Worm (Caenorhabditis elegans) whole organism, early embryonic: ENCODE data around the gene srx-105.

ENCODE experiments used
- F13C5.2 ChIP-seq: sonication (generic microtip); optimal IDR thresholded peaks from 2 replicates; lab custom pipeline; 2017; ENCODE audit warnings: mild to moderate bottlenecking, missing genetic modification characterization, inconsistent platforms, missing compliant biosample characterization
- ama-1 ChIP-seq: fragments of 150-350 bp; optimal IDR thresholded peaks from 2 replicates; lab custom pipeline; 2014
- flt-1 ChIP-seq: fragments of 200-800 bp; sonication (Bioruptor generic); IDR thresholded peaks from 2 replicates; pipeline ENCODE4 v1.3.6; 2022; ENCODE audit warnings: missing genetic modification characterization, missing compliant biosample characterization
- hmbx-1 ChIP-seq: sonication (generic microtip); optimal IDR thresholded peaks from 2 replicates; lab custom pipeline; 2016; ENCODE audit warnings: mild to moderate bottlenecking, missing genetic modification characterization, missing compliant biosample characterization
- hmg-4 ChIP-seq: fragments of 200-800 bp; sonication (Bioruptor generic); optimal IDR thresholded peaks from 2 replicates; lab custom pipeline; 2018; ENCODE audit warnings: mild to moderate bottlenecking, missing genetic modification characterization, missing compliant biosample characterization
- pes-1 ChIP-seq: fragments of 200-800 bp; sonication (Bioruptor generic); IDR thresholded peaks from 2 replicates; pipeline ENCODE4 v1.3.6; 2022; ENCODE audit warnings: missing genetic modification reagents, missing genetic modification characterization, missing compliant biosample characterization
- sea-1 ChIP-seq: fragments of 200-800 bp; sonication (Bioruptor generic); conservative IDR thresholded peaks from 2 replicates; pipeline ENCODE4 v1.3.6; 2022; ENCODE audit warnings: missing genetic modification characterization, missing compliant biosample characterization
- tbx-37 ChIP-seq: fragments of 200-800 bp; sonication (Bioruptor generic); conservative IDR thresholded peaks from 2 replicates; pipeline ENCODE4 v1.3.6; 2022; ENCODE audit warnings: missing genetic modification reagents, missing genetic modification characterization, missing compliant biosample characterization

ce11 chrII:3711047-3711446, 9.8 kb upstream of the srx-105 start, which contains the start of gene fbxc-53:
- TF ChIP-seq hmbx-1 (tag; lab: Kevin White, UChicago) (no peak), pes-1 (no peak), sea-1 (GFP tag; lab: Robert Waterston, UW) (no peak), tbx-37 (no peak), ama-1 (lab: Kevin White, UChicago) (no peak), flt-1 (GFP tag; lab: Robert Waterston, UW) (no peak), F13C5.2 (tag; lab: Kevin White, UChicago) (no peak), hmg-4 (GFP tag; lab: Kevin White, UChicago) (no peak)
